Fruit fly (Drosophila melanogaster) whole organism, embryonic: ENCODE measurements around the gene papi.

Experiments
- Blimp-1 ChIP-seq: fragments of 200-800 bp; sonication (Bioruptor generic); optimal IDR thresholded peaks from 3 replicates; lab custom pipeline; 2018; ENCODE audit warnings: missing biosample characterization, missing genetic modification characterization, mild to moderate bottlenecking, moderate library complexity, missing genetic modification reagents
- CG10431 ChIP-seq: fragments of 200-800 bp; sonication (Bioruptor generic); optimal IDR thresholded peaks from 3 replicates; lab custom pipeline; 2018; ENCODE audit warnings: missing biosample characterization, mild to moderate bottlenecking, missing genetic modification characterization
- CG11247 ChIP-seq: fragments of 200-800 bp; sonication (Bioruptor generic); IDR thresholded peaks from 2 replicates; pipeline ENCODE4 v1.3.6; 2022; ENCODE audit warnings: missing biosample characterization, missing genetic modification characterization
- CG13424 ChIP-seq: fragments of 200-800 bp; sonication (Bioruptor generic); optimal IDR thresholded peaks from 2 replicates; lab custom pipeline; 2019; ENCODE audit warnings: missing biosample characterization, mild to moderate bottlenecking, missing genetic modification characterization, moderate library complexity
- CG13624 ChIP-seq: fragments of 200-800 bp; sonication (Bioruptor generic); optimal IDR thresholded peaks from 2 replicates; lab custom pipeline; 2016; ENCODE audit warnings: missing biosample characterization, missing genetic modification characterization
- CG14014 ChIP-seq: fragments of 200-800 bp; sonication (Bioruptor generic); IDR thresholded peaks from 2 replicates; pipeline ENCODE4 v1.3.6; 2022; ENCODE audit warnings: missing biosample characterization, missing genetic modification characterization
- CG15269 ChIP-seq: fragments of 200-800 bp; sonication (Bioruptor generic); optimal IDR thresholded peaks from 2 replicates; lab custom pipeline; 2018; ENCODE audit warnings: missing biosample characterization, mild to moderate bottlenecking, missing genetic modification characterization, moderate library complexity
- CG15479 ChIP-seq: fragments of 200-800 bp; sonication (Bioruptor generic); optimal IDR thresholded peaks from 3 replicates; lab custom pipeline; 2019; ENCODE audit warnings: missing biosample characterization, mild to moderate bottlenecking, missing genetic modification characterization, moderate library complexity
- CG2712 ChIP-seq: fragments of 200-800 bp; optimal IDR thresholded peaks from 3 replicates; lab custom pipeline; 2019; ENCODE audit warnings: missing biosample characterization, mild to moderate bottlenecking, missing genetic modification characterization, moderate library complexity
- CG34422 ChIP-seq: fragments of 200-800 bp; sonication (Bioruptor generic); IDR thresholded peaks from 3 replicates; pipeline ENCODE4 v1.3.6; 2022; ENCODE audit warnings: missing biosample characterization, missing genetic modification characterization
- CG4328 ChIP-seq: fragments of 200-800 bp; sonication (Bioruptor generic); optimal IDR thresholded peaks from 3 replicates; lab custom pipeline; 2017; ENCODE audit warnings: missing biosample characterization, missing genetic modification reagents, missing genetic modification characterization
- CG5953 ChIP-seq: fragments of 200-800 bp; sonication (Bioruptor generic); IDR thresholded peaks from 2 replicates; pipeline ENCODE4 v1.3.6; 2022; ENCODE audit warnings: missing biosample characterization, missing genetic modification characterization
- CG6854 ChIP-seq: fragments of 200-800 bp; sonication (Bioruptor generic); optimal IDR thresholded peaks from 3 replicates; lab custom pipeline; 2017; ENCODE audit warnings: missing biosample characterization, mild to moderate bottlenecking, missing genetic modification characterization
- CG7357 ChIP-seq: fragments of 200-800 bp; sonication (Bioruptor generic); IDR thresholded peaks from 3 replicates; pipeline ENCODE4 v1.3.6; 2022; ENCODE audit warnings: missing biosample characterization, missing genetic modification characterization
- CG8359 ChIP-seq: fragments of 200-800 bp; sonication (Bioruptor generic); optimal IDR thresholded peaks from 2 replicates; lab custom pipeline; 2017; ENCODE audit warnings: missing biosample characterization, mild to moderate bottlenecking, missing genetic modification characterization, borderline replicate concordance
- Dek ChIP-seq: fragments of 200-800 bp; sonication (Bioruptor generic); optimal IDR thresholded peaks from 3 replicates; lab custom pipeline; 2019; ENCODE audit warnings: missing biosample characterization, mild to moderate bottlenecking, missing genetic modification characterization, moderate library complexity
- HHEX ChIP-seq: fragments of 200-800 bp; sonication (Bioruptor generic); optimal IDR thresholded peaks from 3 replicates; lab custom pipeline; 2017; ENCODE audit warnings: missing biosample characterization, mild to moderate bottlenecking, missing genetic modification characterization, missing genetic modification reagents
- Hand ChIP-seq: fragments of 200-800 bp; sonication (Bioruptor generic); optimal IDR thresholded peaks from 2 replicates; lab custom pipeline; 2017; ENCODE audit warnings: mild to moderate bottlenecking, missing biosample characterization, missing genetic modification reagents, missing genetic modification characterization
- Hr51 ChIP-seq, 2 experiments: fragments of 200-800 bp; sonication (Bioruptor generic); optimal IDR thresholded peaks; 2 replicates in 1 of 2; 3 replicates in 1 of 2; lab custom pipeline; 2016 to 2018; ENCODE audit warnings: missing biosample characterization in 2 of 2, missing genetic modification characterization in 2 of 2, mild to moderate bottlenecking in 1 of 2, moderate library complexity in 1 of 2
- Kr ChIP-seq: fragments of 200-800 bp; sonication (Bioruptor generic); optimal IDR thresholded peaks from 2 replicates; lab custom pipeline; 2017; ENCODE audit warnings: missing biosample characterization, mild to moderate bottlenecking, missing genetic modification characterization
- Six4 ChIP-seq: fragments of 200-800 bp; sonication (Bioruptor generic); optimal IDR thresholded peaks from 2 replicates; lab custom pipeline; 2016; ENCODE audit warnings: missing biosample characterization, missing genetic modification characterization
- Trl ChIP-seq, 3 experiments: fragments of >200 bp in 2 of 3; fragments of 200-800 bp in 1 of 3; sonication (Bioruptor generic) in 1 of 3; optimal IDR thresholded peaks; 2 replicates in 1 of 3; 3 replicates in 2 of 3; lab custom pipeline; 2016 to 2017; ENCODE audit warnings: missing biosample characterization in 1 of 3, missing genetic modification characterization in 1 of 3
- bowl ChIP-seq: fragments of 200-800 bp; sonication (Bioruptor generic); IDR thresholded peaks from 2 replicates; pipeline ENCODE4 v1.3.6; 2022; ENCODE audit warnings: missing biosample characterization, missing genetic modification characterization
- dan ChIP-seq: fragments of 200-800 bp; sonication (Bioruptor generic); IDR thresholded peaks from 2 replicates; pipeline ENCODE4 v1.3.6; 2022; ENCODE audit warnings: missing biosample characterization, missing genetic modification characterization
- dati ChIP-seq: fragments of 200-800 bp; sonication (Bioruptor generic); IDR thresholded peaks from 2 replicates; pipeline ENCODE4 v1.3.6; 2022; ENCODE audit warnings: missing biosample characterization, missing genetic modification characterization
- esg ChIP-seq: fragments of 200-800 bp; sonication (Bioruptor generic); conservative IDR thresholded peaks from 2 replicates; pipeline ENCODE4 v1.3.6; 2022; ENCODE audit warnings: missing biosample characterization, missing genetic modification characterization
- eve ChIP-seq, 2 experiments: fragments of >200 bp; optimal IDR thresholded peaks; 2 replicates each; lab custom pipeline; 2017; ENCODE audit warnings: missing biosample characterization in 2 of 2, missing genetic modification characterization in 2 of 2
- fd102C ChIP-seq: fragments of 200-800 bp; sonication (Bioruptor generic); optimal IDR thresholded peaks from 2 replicates; lab custom pipeline; 2018; ENCODE audit warnings: missing biosample characterization, mild to moderate bottlenecking, missing genetic modification characterization, moderate library complexity
- fd64A ChIP-seq: fragments of 200-800 bp; sonication (Bioruptor generic); optimal IDR thresholded peaks from 3 replicates; lab custom pipeline; 2018; ENCODE audit warnings: missing biosample characterization, mild to moderate bottlenecking, missing genetic modification characterization
- fru ChIP-seq: fragments of >200 bp; optimal IDR thresholded peaks from 2 replicates; lab custom pipeline; 2017
- ind ChIP-seq: fragments of 200-800 bp; sonication (Bioruptor generic); optimal IDR thresholded peaks from 3 replicates; lab custom pipeline; 2016; ENCODE audit warnings: missing biosample characterization, missing genetic modification characterization
- maf-S ChIP-seq: fragments of 200-800 bp; sonication (Bioruptor generic); optimal IDR thresholded peaks from 2 replicates; lab custom pipeline; 2016; ENCODE audit warnings: missing biosample characterization, missing genetic modification characterization
- nerfin-1 ChIP-seq: fragments of 200-800 bp; sonication (Bioruptor generic); optimal IDR thresholded peaks from 3 replicates; lab custom pipeline; 2019; ENCODE audit warnings: missing biosample characterization, mild to moderate bottlenecking, missing genetic modification characterization, moderate library complexity
- ro ChIP-seq: fragments of 200-800 bp; sonication (Bioruptor generic); IDR thresholded peaks from 2 replicates; pipeline ENCODE4 v1.3.6; 2022; ENCODE audit warnings: missing biosample characterization, missing genetic modification characterization
- sc ChIP-seq, 3 experiments: fragments of >200 bp in 2 of 3; fragments of 200-800 bp in 1 of 3; sonication (Bioruptor generic) in 1 of 3; optimal IDR thresholded peaks; 2 replicates in 2 of 3; 3 replicates in 1 of 3; lab custom pipeline; 2017; ENCODE audit warnings: mild to moderate bottlenecking in 1 of 3, missing biosample characterization in 1 of 3, missing genetic modification characterization in 1 of 3, missing genetic modification reagents in 1 of 3
- sd ChIP-seq: fragments of 200-800 bp; sonication (Bioruptor generic); optimal IDR thresholded peaks from 3 replicates; lab custom pipeline; 2018; ENCODE audit warnings: missing biosample characterization, mild to moderate bottlenecking, missing genetic modification characterization, moderate library complexity
- sqz ChIP-seq: fragments of 200-800 bp; sonication (Bioruptor generic); optimal IDR thresholded peaks from 3 replicates; lab custom pipeline; 2018; ENCODE audit warnings: missing biosample characterization, mild to moderate bottlenecking, missing genetic modification characterization
- tll ChIP-seq, 2 experiments: fragments of 200-800 bp in 1 of 2; fragments of >200 bp in 1 of 2; sonication (Bioruptor generic) in 1 of 2; optimal IDR thresholded peaks; 2 replicates each; lab custom pipeline; 2017 to 2019; ENCODE audit warnings: missing biosample characterization in 2 of 2, missing genetic modification characterization in 2 of 2, mild to moderate bottlenecking in 1 of 2, moderate library complexity in 1 of 2
- usp ChIP-seq: fragments of >200 bp; optimal IDR thresholded peaks from 2 replicates; lab custom pipeline; 2017; ENCODE audit warnings: missing biosample characterization, missing genetic modification characterization

The papi gene

DNA sequence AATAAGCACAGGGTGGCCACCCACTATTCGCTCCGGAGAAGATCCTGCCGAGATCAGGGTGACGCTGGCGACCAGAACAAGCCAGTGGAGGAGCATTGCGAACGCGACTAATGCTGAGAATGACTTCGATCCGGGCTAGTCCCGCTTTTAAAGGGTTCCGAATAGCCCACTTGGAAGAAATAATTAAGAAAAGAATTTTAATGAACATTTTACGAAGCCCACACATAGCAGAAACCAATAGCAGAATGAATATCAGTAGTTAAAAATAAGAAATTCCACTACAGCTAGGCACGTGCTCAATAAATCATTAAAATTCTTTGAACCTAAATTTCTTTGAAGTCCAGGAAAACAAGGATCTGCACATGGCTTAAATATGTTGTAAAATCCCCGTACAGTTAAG, 30.6 kb downstream of the papi start, which contains the start of gene Ser12:
Ser12 (minus strand) TSS at position 101 of the 400 bp plus-strand sequence.
- TF ChIP-seq fru (lab: Kevin White, UChicago) (no peak), CG15479 (GFP tag; lab: Kevin White, UChicago) (no peak), Kr (GFP tag; lab: Kevin White, UChicago) (no peak)

DNA sequence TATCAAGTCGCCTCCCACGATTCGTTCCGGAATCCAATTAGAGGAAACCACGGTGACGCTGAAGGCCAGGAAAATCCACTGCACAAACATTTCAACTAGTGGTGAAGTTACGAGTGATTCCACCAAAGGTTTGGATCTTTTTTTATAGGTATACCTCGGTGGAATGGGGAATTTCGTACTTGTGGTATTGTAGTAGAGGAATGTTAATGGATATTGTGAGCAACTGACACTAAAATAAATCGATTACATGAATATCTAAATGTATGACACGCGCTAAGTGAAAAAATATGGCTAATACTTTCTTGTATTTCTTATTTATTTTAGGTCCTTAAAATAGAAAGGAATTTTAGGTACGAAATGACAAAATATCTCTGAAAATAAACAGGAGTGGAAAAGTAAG, 31.7 kb downstream of the papi start, which contains the start of gene CG17239:
CG17239 (minus strand) TSS at position 101 of the 400 bp plus-strand sequence.
- TF ChIP-seq Trl (optimal IDR thresholded peaks at IDR 0.05; lab: Kevin White, UChicago) (no peak), Trl (GFP tag; optimal IDR thresholded peaks at IDR 0.05; lab: Kevin White, UChicago) (no peak), maf-S (GFP tag; lab: Kevin White, UChicago) (no peak), usp (GFP tag; lab: Kevin White, UChicago) (no peak), dan (GFP tag; lab: Robert Waterston, UW) (no peak), CG13424 (tag; lab: Kevin White, UChicago) (no peak), fd102C (GFP tag; lab: Kevin White, UChicago) (no peak), eve (GFP tag; optimal IDR thresholded peaks at IDR 0.05; lab: Kevin White, UChicago) (no peak), CG6854 (GFP tag; lab: Kevin White, UChicago) (no peak), dati (no peak), CG2712 (tag; lab: Kevin White, UChicago) (no peak), CG11247 (no peak), fd64A (GFP tag; lab: Kevin White, UChicago) (no peak), Six4 (GFP tag; lab: Kevin White, UChicago) (no peak), CG8359 (GFP tag; lab: Kevin White, UChicago) (no peak), CG34422 (GFP tag; lab: Robert Waterston, UW) (no peak), HHEX (GFP tag; lab: Kevin White, UChicago) (no peak), bowl (GFP tag; lab: Robert Waterston, UW) (no peak), CG5953 (GFP tag; lab: Robert Waterston, UW) (no peak), Hr51 (GFP tag; optimal IDR thresholded peaks at IDR 0.05; lab: Kevin White, UChicago) (no peak)

DNA sequence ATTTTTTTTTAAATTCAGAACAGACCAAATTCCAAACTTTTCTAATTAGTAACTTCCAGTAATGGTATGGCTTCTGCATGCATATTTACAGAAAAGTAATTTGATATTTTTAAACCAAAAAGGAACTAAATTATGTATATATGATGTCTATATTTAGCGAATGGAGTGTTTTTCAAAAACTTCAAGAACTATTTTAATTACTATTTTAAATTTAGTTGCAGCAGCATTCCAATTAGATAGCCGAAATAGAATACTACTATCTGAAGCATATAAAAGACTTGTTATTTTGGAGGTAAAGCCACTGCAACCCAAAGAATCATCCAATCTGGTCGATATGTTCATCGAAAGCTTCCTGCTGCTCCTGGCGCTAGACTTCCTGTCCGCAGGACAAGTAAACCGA, 32.2 kb downstream of the papi start, which contains the start of gene CG17234:
CG17234 (plus strand) TSS at position 301 of the 400 bp plus-strand sequence.
- TF ChIP-seq ind (GFP tag; lab: Kevin White, UChicago) (no peak), CG13624 (GFP tag; lab: Kevin White, UChicago) (no peak), sqz (GFP tag; lab: Kevin White, UChicago) (no peak), Hand (GFP tag; lab: Kevin White, UChicago) (no peak), sc (optimal IDR thresholded peaks at IDR 0.05; lab: Kevin White, UChicago) (no peak), sc (GFP tag; optimal IDR thresholded peaks at IDR 0.05; lab: Kevin White, UChicago) (no peak), Dek (tag; lab: Kevin White, UChicago) (no peak), nerfin-1 (tag; lab: Kevin White, UChicago) (no peak), CG14014 (GFP tag; lab: Robert Waterston, UW) (no peak), tll (GFP tag; optimal IDR thresholded peaks at IDR 0.05; lab: Kevin White, UChicago) (no peak), Blimp-1 (no peak), CG4328 (GFP tag; lab: Kevin White, UChicago) (no peak), ro (GFP tag; lab: Robert Waterston, UW) (no peak), CG10431 (GFP tag; lab: Kevin White, UChicago) (no peak), sd (tag; lab: Kevin White, UChicago) (no peak), CG7357 (GFP tag; lab: Robert Waterston, UW) (no peak), CG15269 (tag; lab: Kevin White, UChicago) (no peak), esg (GFP tag; lab: Robert Waterston, UW) (no peak)
